Worm (Caenorhabditis elegans): Measurements from ENCODE around the gene F49H12.2.

- TF ChIP-seq nhr-23 (tag; optimal IDR thresholded peaks at IDR 0.05) (no peak), lin-15B (tag; optimal IDR thresholded peaks at IDR 0.05) (no peak)
These were observed 46.6 kb downstream of the F49H12.2 start, which contains the start of gene F53B1.9 for ce11 chrX:2131650-2132049.
